Worm (Caenorhabditis elegans) whole organism, early embryonic: Measurements from ENCODE around the gene ZK1321.4.

ENCODE experiments used
- B0310.2 ChIP-seq: sonication (generic microtip); optimal IDR thresholded peaks from 2 replicates; lab custom pipeline; 2016; ENCODE audit warnings: mild to moderate bottlenecking, missing genetic modification characterization, missing compliant biosample characterization
- ama-1 ChIP-seq: fragments of 150-350 bp; optimal IDR thresholded peaks from 2 replicates; lab custom pipeline; 2014
- ceh-36 ChIP-seq: sonication (generic microtip); optimal IDR thresholded peaks from 2 replicates; lab custom pipeline; 2016; ENCODE audit warnings: missing genetic modification characterization, inconsistent platforms, missing compliant biosample characterization
- ets-7 ChIP-seq: sonication (generic microtip); optimal IDR thresholded peaks from 2 replicates; lab custom pipeline; 2016; ENCODE audit warnings: missing genotype, missing genetic modification characterization, missing compliant biosample characterization
- flt-1 ChIP-seq: fragments of 200-800 bp; sonication (Bioruptor generic); IDR thresholded peaks from 2 replicates; pipeline ENCODE4 v1.3.6; 2022; ENCODE audit warnings: missing genetic modification characterization, missing compliant biosample characterization
- hnd-1 ChIP-seq: sonication (generic microtip); optimal IDR thresholded peaks from 2 replicates; lab custom pipeline; 2016; ENCODE audit warnings: missing genetic modification characterization, missing compliant biosample characterization
- pes-1 ChIP-seq: fragments of 200-800 bp; sonication (Bioruptor generic); IDR thresholded peaks from 2 replicates; pipeline ENCODE4 v1.3.6; 2022; ENCODE audit warnings: missing genetic modification reagents, missing genetic modification characterization, missing compliant biosample characterization
- tbx-37 ChIP-seq: fragments of 200-800 bp; sonication (Bioruptor generic); conservative IDR thresholded peaks from 2 replicates; pipeline ENCODE4 v1.3.6; 2022; ENCODE audit warnings: missing genetic modification reagents, missing genetic modification characterization, missing compliant biosample characterization
- tra-4 ChIP-seq: sonication (generic microtip); optimal IDR thresholded peaks from 2 replicates; lab custom pipeline; 2017; ENCODE audit warnings: missing genetic modification characterization, missing compliant biosample characterization

ce11 chrII:9727192-9727699, 46.5 kb downstream of the ZK1321.4 start:
- TF ChIP-seq ceh-36 (tag; lab: Kevin White, UChicago) (no peak), ama-1 (lab: Kevin White, UChicago) (no peak), hnd-1 (tag; lab: Kevin White, UChicago) (no peak), ets-7 (no peak), flt-1 (no peak), B0310.2 (tag; lab: Kevin White, UChicago) (no peak), pes-1 (GFP tag; lab: Robert Waterston, UW) (no peak), tra-4 (tag; lab: Kevin White, UChicago) (no peak), tbx-37 (GFP tag; lab: Robert Waterston, UW) (no peak)
